Worm (Caenorhabditis elegans): Measurements from ENCODE around the gene K10D6.3.

K10D6.3 gene

ce11 chrV:11171906-11172305 is 28.5 kb upstream of the K10D6.3 start, which contains the start of gene T19C4.5:
Gene T19C4.5 (plus strand): TSS chrV:11172213.
- TF ChIP-seq med-1 (GFP tag; optimal IDR thresholded peaks at IDR 0.05; ENCODE audit: insufficient read depth) (no peak), ztf-23 (GFP tag; IDR thresholded peaks at IDR 0.05) (no peak), klf-2 (GFP tag; conservative IDR thresholded peaks at IDR 0.05) (no peak), flt-1 (GFP tag; IDR thresholded peaks at IDR 0.05) (no peak), cog-1 (tag; optimal IDR thresholded peaks at IDR 0.05) (no peak), T22C8.4 (GFP tag; IDR thresholded peaks at IDR 0.05) (no peak), tab-1 (GFP tag; IDR thresholded peaks at IDR 0.05) (no peak), ztf-29 (GFP tag; IDR thresholded peaks at IDR 0.05) (no peak), ref-1 (GFP tag; conservative IDR thresholded peaks at IDR 0.05) (no peak)

- no peak for TF ChIP-seq flt-1 (GFP tag; IDR thresholded peaks at IDR 0.05)
- TF ChIP-seq tab-1 (GFP tag; IDR thresholded peaks at IDR 0.05): no peak
- TF ChIP-seq med-1 (GFP tag; optimal IDR thresholded peaks at IDR 0.05; ENCODE audit: insufficient read depth): no peak
- no peak for TF ChIP-seq T22C8.4 (GFP tag; IDR thresholded peaks at IDR 0.05)
- TF ChIP-seq ztf-29 (GFP tag; IDR thresholded peaks at IDR 0.05): no peak
- TF ChIP-seq cog-1 (tag; optimal IDR thresholded peaks at IDR 0.05): no peak
These were observed 27.7 kb upstream of the K10D6.3 start for ce11 chrV:11172667-11173066.

- TF ChIP-seq flt-1 (GFP tag; IDR thresholded peaks at IDR 0.05) (no peak), cog-1 (tag; optimal IDR thresholded peaks at IDR 0.05) (no peak), klf-2 (GFP tag; conservative IDR thresholded peaks at IDR 0.05) (no peak), ref-1 (GFP tag; conservative IDR thresholded peaks at IDR 0.05) (no peak), ztf-23 (GFP tag; IDR thresholded peaks at IDR 0.05) (no peak)
These were observed 25.8 kb upstream of the K10D6.3 start for ce11 chrV:11174663-11175062.

- TF ChIP-seq ztf-29 (GFP tag; IDR thresholded peaks at IDR 0.05): no peak
- no peak for TF ChIP-seq ztf-23 (GFP tag; IDR thresholded peaks at IDR 0.05)
- no peak for TF ChIP-seq tab-1 (GFP tag; IDR thresholded peaks at IDR 0.05)
- TF ChIP-seq flt-1 (GFP tag; IDR thresholded peaks at IDR 0.05): no peak
- no peak for TF ChIP-seq med-1 (GFP tag; optimal IDR thresholded peaks at IDR 0.05; ENCODE audit: insufficient read depth)
- TF ChIP-seq T22C8.4 (GFP tag; IDR thresholded peaks at IDR 0.05): no peak
- TF ChIP-seq ref-1 (GFP tag; conservative IDR thresholded peaks at IDR 0.05): no peak
- TF ChIP-seq cog-1 (tag; optimal IDR thresholded peaks at IDR 0.05): no peak
- TF ChIP-seq klf-2 (GFP tag; conservative IDR thresholded peaks at IDR 0.05): no peak
These were observed 22.8 kb upstream of the K10D6.3 start, which contains the start of gene gpa-1 for ce11 chrV:11177577-11177976. Gene gpa-1 (minus strand): TSS chrV:11177677.

ce11 chrV:11180951-11181350 is 19.5 kb upstream of the K10D6.3 start:
- TF ChIP-seq med-1 (GFP tag; optimal IDR thresholded peaks at IDR 0.05; ENCODE audit: insufficient read depth) (no peak), ztf-29 (GFP tag; IDR thresholded peaks at IDR 0.05) (no peak), T22C8.4 (GFP tag; IDR thresholded peaks at IDR 0.05) (no peak), ref-1 (GFP tag; conservative IDR thresholded peaks at IDR 0.05) (no peak), cog-1 (tag; optimal IDR thresholded peaks at IDR 0.05) (no peak), klf-2 (GFP tag; conservative IDR thresholded peaks at IDR 0.05) (no peak), ztf-23 (GFP tag; IDR thresholded peaks at IDR 0.05) (no peak), flt-1 (GFP tag; IDR thresholded peaks at IDR 0.05) (no peak), tab-1 (GFP tag; IDR thresholded peaks at IDR 0.05) (no peak)

- no peak for TF ChIP-seq med-1 (GFP tag; optimal IDR thresholded peaks at IDR 0.05; ENCODE audit: insufficient read depth)
- no peak for TF ChIP-seq ref-1 (GFP tag; conservative IDR thresholded peaks at IDR 0.05)
- TF ChIP-seq tab-1 (GFP tag; IDR thresholded peaks at IDR 0.05): no peak
- TF ChIP-seq cog-1 (tag; optimal IDR thresholded peaks at IDR 0.05): no peak
- TF ChIP-seq T22C8.4 (GFP tag; IDR thresholded peaks at IDR 0.05): no peak
- TF ChIP-seq klf-2 (GFP tag; conservative IDR thresholded peaks at IDR 0.05): no peak
- no peak for TF ChIP-seq flt-1 (GFP tag; IDR thresholded peaks at IDR 0.05)
- TF ChIP-seq ztf-23 (GFP tag; IDR thresholded peaks at IDR 0.05): no peak
- TF ChIP-seq ztf-29 (GFP tag; IDR thresholded peaks at IDR 0.05): no peak
These were observed 17.5 kb upstream of the K10D6.3 start, which contains the start of gene cnc-10 for ce11 chrV:11182925-11183324. Gene cnc-10 (plus strand): TSS chrV:11183225.

- TF ChIP-seq flt-1 (GFP tag; IDR thresholded peaks at IDR 0.05): no peak
- no peak for TF ChIP-seq ref-1 (GFP tag; conservative IDR thresholded peaks at IDR 0.05)
- no peak for TF ChIP-seq cog-1 (tag; optimal IDR thresholded peaks at IDR 0.05)
- no peak for TF ChIP-seq ztf-29 (GFP tag; IDR thresholded peaks at IDR 0.05)
- no peak for TF ChIP-seq klf-2 (GFP tag; conservative IDR thresholded peaks at IDR 0.05)
- TF ChIP-seq med-1 (GFP tag; optimal IDR thresholded peaks at IDR 0.05; ENCODE audit: insufficient read depth): no peak
- TF ChIP-seq ztf-23 (GFP tag; IDR thresholded peaks at IDR 0.05): no peak
- TF ChIP-seq tab-1 (GFP tag; IDR thresholded peaks at IDR 0.05): no peak
- no peak for TF ChIP-seq T22C8.4 (GFP tag; IDR thresholded peaks at IDR 0.05)
These were observed 9.4 kb upstream of the K10D6.3 start, which contains the start of gene lgc-49 for ce11 chrV:11190983-11191382. Gene lgc-49 (plus strand): TSS chrV:11191283.

ce11 chrV:11196109-11196508 is 4.3 kb upstream of the K10D6.3 start, which contains the start of gene clc-6:
Gene clc-6 (minus strand): TSS chrV:11196209.
- no peak for TF ChIP-seq klf-2 (GFP tag; conservative IDR thresholded peaks at IDR 0.05)
- TF ChIP-seq flt-1 (GFP tag; IDR thresholded peaks at IDR 0.05): no peak

ce11 chrV:11196631-11197258 is 3.7 kb upstream of the K10D6.3 start:
- TF ChIP-seq ztf-23 (GFP tag; IDR thresholded peaks at IDR 0.05): no peak

- TF ChIP-seq tab-1 (GFP tag; IDR thresholded peaks at IDR 0.05): no peak
- TF ChIP-seq klf-2 (GFP tag; conservative IDR thresholded peaks at IDR 0.05): no peak
- no peak for TF ChIP-seq flt-1 (GFP tag; IDR thresholded peaks at IDR 0.05)
These were observed 2.3 kb upstream of the K10D6.3 start for ce11 chrV:11198094-11198493.

Data from whole organism, midembryonic.